Fruit fly (Drosophila melanogaster): Measurements from ENCODE around the gene CG15482.

Gene CG15482

DNA sequence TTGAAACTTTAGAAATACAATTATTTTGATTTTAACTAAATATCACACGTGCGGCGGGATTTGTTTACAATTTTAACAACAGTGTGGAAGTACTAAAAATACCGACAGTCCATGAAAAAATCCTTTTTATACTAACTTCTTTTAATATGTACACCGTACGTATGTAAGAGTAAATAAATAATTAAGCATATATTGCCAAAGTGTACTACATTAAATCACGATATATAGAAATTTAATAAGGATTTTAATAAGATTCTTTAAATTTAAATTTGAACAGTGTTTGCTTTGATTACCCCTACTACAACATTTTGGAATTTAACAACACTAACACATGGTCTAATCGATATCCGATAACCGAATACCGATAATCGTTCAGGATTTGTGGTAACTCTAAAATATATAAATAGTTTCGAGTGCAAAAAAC is 10.6 kb upstream of the CG15482 start, which contains the start of the genes Ski6 and CG16812 (continued):
- no peak for TF ChIP-seq CG34422 (GFP tag; IDR thresholded peaks at IDR 0.05)
- no peak for TF ChIP-seq pb (GFP tag; optimal IDR thresholded peaks at IDR 0.05)
- peak; percentile 61 for TF ChIP-seq unc-4 (GFP tag; IDR thresholded peaks at IDR 0.05; ENCODE audit: partially characterized antibody)
- no peak for TF ChIP-seq vnd (GFP tag; IDR thresholded peaks at IDR 0.05; ENCODE audit: partially characterized antibody)
- peak; percentile 67 for TF ChIP-seq CG13123 (GFP tag; optimal IDR thresholded peaks at IDR 0.05)
- TF ChIP-seq onecut (GFP tag; IDR thresholded peaks at IDR 0.05) = peak; percentile 46
- TF ChIP-seq CG32532 (GFP tag; IDR thresholded peaks at IDR 0.05) = peak; percentile 83
- TF ChIP-seq Sox102F (GFP tag; optimal IDR thresholded peaks at IDR 0.05) = peak; percentile 81
- TF ChIP-seq Dp (GFP tag; optimal IDR thresholded peaks at IDR 0.05) = peak; percentile 57
- no peak for TF ChIP-seq CG18011 (GFP tag; optimal IDR thresholded peaks at IDR 0.05)
- TF ChIP-seq slbo (GFP tag; IDR thresholded peaks at IDR 0.05) = peak; percentile 77
- TF ChIP-seq CG3995 (GFP tag; optimal IDR thresholded peaks at IDR 0.05) = no peak
- no peak for TF ChIP-seq CG7357 (GFP tag; IDR thresholded peaks at IDR 0.05)
- no peak for TF ChIP-seq CG7745 (tag; optimal IDR thresholded peaks at IDR 0.05)
- TF ChIP-seq CG31441 (GFP tag; IDR thresholded peaks at IDR 0.05) = peak; percentile 83
- peak; percentile 35; the same call in 1 of the 3 replicates for TF ChIP-seq CG6791 (GFP tag; IDR thresholded peaks at IDR 0.05; ENCODE audit: partially characterized antibody)
- peak; percentile 43 for TF ChIP-seq esg (GFP tag; conservative IDR thresholded peaks at IDR 0.05)
- no peak for TF ChIP-seq Lpt (GFP tag; optimal IDR thresholded peaks at IDR 0.05)
- peak; percentile 71 for TF ChIP-seq Awh (GFP tag; IDR thresholded peaks at IDR 0.05)
- TF ChIP-seq mld (GFP tag; IDR thresholded peaks at IDR 0.05; ENCODE audit: partially characterized antibody) = no peak
- TF ChIP-seq ara (GFP tag; IDR thresholded peaks at IDR 0.05) = no peak
- TF ChIP-seq danr (GFP tag; IDR thresholded peaks at IDR 0.05) = peak; percentile 16; the same call in 1 of the 2 replicates
- TF ChIP-seq Dbx (GFP tag; IDR thresholded peaks at IDR 0.05) = peak; percentile 68
- TF ChIP-seq Taf1 (GFP tag; IDR thresholded peaks at IDR 0.05) = no peak
- TF ChIP-seq CG15514 (GFP tag; optimal IDR thresholded peaks at IDR 0.05) = peak; percentile 51
- TF ChIP-seq CG8388 (GFP tag; optimal IDR thresholded peaks at IDR 0.05) = peak; percentile 63
- no peak for TF ChIP-seq CG8765 (GFP tag; IDR thresholded peaks at IDR 0.05)
- peak; percentile 31 for TF ChIP-seq CG13624 (GFP tag; optimal IDR thresholded peaks at IDR 0.05)
- TF ChIP-seq CG3163 (GFP tag; optimal IDR thresholded peaks at IDR 0.05) = no peak
- TF ChIP-seq HLH3B (GFP tag; IDR thresholded peaks at IDR 0.05) = peak; percentile 64
- peak; percentile 89 for TF ChIP-seq trem (tag; optimal IDR thresholded peaks at IDR 0.05)
- no peak for TF ChIP-seq CG2129 (GFP tag; IDR thresholded peaks at IDR 0.05; ENCODE audit: partially characterized antibody)
- no peak for TF ChIP-seq CG6175 (GFP tag; IDR thresholded peaks at IDR 0.05)
- TF ChIP-seq btn (GFP tag; optimal IDR thresholded peaks at IDR 0.05) = no peak
- no peak for TF ChIP-seq CG4730 (GFP tag; IDR thresholded peaks at IDR 0.05)
- peak; percentile 41; the same call in 1 of the 2 replicates for TF ChIP-seq wdn (GFP tag; IDR thresholded peaks at IDR 0.05)
- TF ChIP-seq pum (GFP tag; optimal IDR thresholded peaks at IDR 0.05) = peak; percentile 33
- TF ChIP-seq Dll (GFP tag; IDR thresholded peaks at IDR 0.05; ENCODE audit: partially characterized antibody) = peak; percentile 51; the same call in 2 of the 4 replicates
- no peak for TF ChIP-seq h (optimal IDR thresholded peaks at IDR 0.05)
- TF ChIP-seq CG7987 (GFP tag; optimal IDR thresholded peaks at IDR 0.05) = no peak
- no peak for TF ChIP-seq hth (optimal IDR thresholded peaks at IDR 0.05)
- peak; percentile 64 for TF ChIP-seq CG10366 (GFP tag; IDR thresholded peaks at IDR 0.05)
- peak; percentile 60 for TF ChIP-seq BEAF-32 (GFP tag; optimal IDR thresholded peaks at IDR 0.05)
- TF ChIP-seq MESR4 (GFP tag; optimal IDR thresholded peaks at IDR 0.05) = peak; percentile 41
- TF ChIP-seq fu2 (GFP tag; optimal IDR thresholded peaks at IDR 0.05) = no peak
- no peak for TF ChIP-seq Dad (GFP tag; optimal IDR thresholded peaks at IDR 0.05)
- TF ChIP-seq Adf1 (GFP tag; IDR thresholded peaks at IDR 0.05) = no peak
- no peak for TF ChIP-seq Hand (GFP tag; optimal IDR thresholded peaks at IDR 0.05)
- TF ChIP-seq dmrt99B (tag; optimal IDR thresholded peaks at IDR 0.05) = no peak
- peak; percentile 71 for TF ChIP-seq Hr3 (GFP tag; optimal IDR thresholded peaks at IDR 0.05)
- TF ChIP-seq Dref (GFP tag; IDR thresholded peaks at IDR 0.05) = peak; percentile 76
- TF ChIP-seq ato (GFP tag; IDR thresholded peaks at IDR 0.05; ENCODE audit: partially characterized antibody) = no peak

Measured in whole organism, embryonic.